Fruit fly (Drosophila melanogaster) whole organism, adult: ENCODE results near the gene Sec15.
A peak's percentile ranks its signal among the peaks of the same experiment; 100 is the strongest.

ENCODE experiments used
- CG12768 ChIP-seq: fragments of 200-800 bp; sonication (Bioruptor generic); optimal IDR thresholded peaks from 2 replicates; lab custom pipeline; 2017; ENCODE audit warnings: missing biosample characterization, missing genetic modification characterization, mild to moderate bottlenecking, moderate library complexity, missing genetic modification reagents
- CG14711 ChIP-seq: fragments of 200-800 bp; sonication (Bioruptor generic); optimal IDR thresholded peaks from 2 replicates; lab custom pipeline; 2018; ENCODE audit warnings: missing biosample characterization, mild to moderate bottlenecking, missing genetic modification characterization, moderate library complexity
- CG1620 ChIP-seq: fragments of 200-800 bp; sonication (Bioruptor generic); optimal IDR thresholded peaks from 2 replicates; lab custom pipeline; 2016; ENCODE audit warnings: missing biosample characterization, missing genetic modification characterization
- CG7101 ChIP-seq: fragments of 200-800 bp; sonication (Bioruptor generic); optimal IDR thresholded peaks from 2 replicates; lab custom pipeline; 2018; ENCODE audit warnings: missing biosample characterization, mild to moderate bottlenecking, missing genetic modification characterization, moderate library complexity
- Clk ChIP-seq: fragments of 200-800 bp; sonication (Bioruptor generic); optimal IDR thresholded peaks from 2 replicates; lab custom pipeline; 2017; ENCODE audit warnings: missing biosample characterization, missing genetic modification characterization
- Crg-1 ChIP-seq: fragments of 200-800 bp; sonication (Bioruptor generic); optimal IDR thresholded peaks from 2 replicates; lab custom pipeline; 2016; ENCODE audit warnings: missing biosample characterization, missing genetic modification characterization
- Hr96 ChIP-seq: fragments of 200-800 bp; sonication (Bioruptor generic); optimal IDR thresholded peaks from 2 replicates; lab custom pipeline; 2016; ENCODE audit warnings: missing biosample characterization, missing genetic modification characterization
- bab1 ChIP-seq: fragments of 200-800 bp; sonication (Bioruptor generic); optimal IDR thresholded peaks from 3 replicates; lab custom pipeline; 2019; ENCODE audit warnings: missing biosample characterization, mild to moderate bottlenecking, missing genetic modification characterization, moderate library complexity
- kay ChIP-seq: fragments of 200-800 bp; sonication (Bioruptor generic); peaks from one replicate; lab custom pipeline; 2016; ENCODE audit warnings: missing biosample characterization, missing genetic modification characterization, borderline replicate concordance
- pad ChIP-seq: fragments of 200-800 bp; sonication (Bioruptor generic); optimal IDR thresholded peaks from 3 replicates; lab custom pipeline; 2017; ENCODE audit warnings: missing biosample characterization, missing genetic modification characterization, mild to moderate bottlenecking, moderate library complexity, missing genetic modification reagents
- tj ChIP-seq: fragments of 200-800 bp; sonication (Bioruptor generic); optimal IDR thresholded peaks from 3 replicates; lab custom pipeline; 2017; ENCODE audit warnings: missing biosample characterization, mild to moderate bottlenecking, missing genetic modification characterization, moderate library complexity
- toe ChIP-seq: fragments of 200-800 bp; sonication (Bioruptor generic); optimal IDR thresholded peaks from 2 replicates; lab custom pipeline; 2016; ENCODE audit warnings: missing biosample characterization, missing genetic modification characterization

DNA sequence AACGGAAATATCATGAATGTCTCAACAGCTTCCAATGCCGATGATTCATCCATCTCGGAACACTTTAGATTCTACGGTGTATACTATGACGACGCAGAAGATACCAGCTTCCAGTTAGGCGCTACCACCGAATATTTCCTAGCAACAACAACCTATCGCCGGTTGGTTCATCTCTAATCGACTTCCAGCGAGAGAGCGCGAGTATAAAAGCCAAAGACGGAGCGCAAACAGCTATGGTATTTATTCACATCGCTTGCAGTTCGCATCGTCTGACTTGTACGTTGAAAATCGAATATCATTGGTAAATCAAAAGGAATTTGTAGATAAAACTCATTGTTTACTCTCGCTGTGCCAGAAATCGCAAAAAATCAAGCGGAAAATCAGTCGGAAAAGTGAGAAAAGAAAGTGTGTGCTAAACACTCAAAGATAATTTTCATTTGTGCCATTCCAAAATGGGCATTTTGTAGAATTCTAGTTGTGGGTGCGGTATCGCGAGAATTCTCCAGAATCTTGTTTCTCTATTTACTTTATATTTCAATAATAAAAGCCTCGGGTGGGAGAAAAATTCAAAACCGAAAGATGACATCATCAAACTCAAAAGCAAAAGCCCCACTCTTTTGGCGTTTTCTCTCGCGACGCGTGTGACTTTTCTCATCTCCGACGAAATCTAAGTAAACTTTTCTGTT lies 42.6 kb downstream of the Sec15 start, which contains the start of gene AnxB9:
- TF ChIP-seq tj (GFP tag; lab: Kevin White, UChicago) = peak; percentile 5
- no peak for TF ChIP-seq Clk (GFP tag; lab: Kevin White, UChicago)
- peak; percentile 91 for TF ChIP-seq kay (GFP tag; lab: Kevin White, UChicago)
- TF ChIP-seq toe = no peak
- TF ChIP-seq Crg-1 (GFP tag; lab: Kevin White, UChicago) = peak; percentile 50
- TF ChIP-seq pad (GFP tag; lab: Kevin White, UChicago) = no peak
- TF ChIP-seq bab1 (GFP tag; lab: Kevin White, UChicago) = peak; percentile 81
- peak; percentile 39 for TF ChIP-seq Hr96
- peak; percentile 40 for TF ChIP-seq CG12768
- peak; percentile 42 for TF ChIP-seq CG1620 (GFP tag; lab: Kevin White, UChicago)
- peak; percentile 2 for TF ChIP-seq CG14711 (tag; lab: Kevin White, UChicago)
- TF ChIP-seq CG7101 (tag; lab: Kevin White, UChicago) = peak; percentile 67
